Worm (Caenorhabditis elegans): ENCODE data around the gene R05D8.9.

ce11 chrV:2727101-2727500 is 40.3 kb downstream of the R05D8.9 start, which contains the start of gene str-13:
- TF ChIP-seq T20F7.1 (GFP tag; optimal IDR thresholded peaks at IDR 0.05) (no peak), jun-1 (tag; optimal IDR thresholded peaks at IDR 0.05) (no peak), daf-19 (GFP tag; conservative IDR thresholded peaks at IDR 0.05) (no peak), dpl-1 (GFP tag; optimal IDR thresholded peaks at IDR 0.05) (no peak), mdl-1 (tag; optimal IDR thresholded peaks at IDR 0.05) (no peak), pqm-1 (tag; optimal IDR thresholded peaks at IDR 0.05) (no peak), lir-3 (tag; optimal IDR thresholded peaks at IDR 0.05) (no peak), ceh-32 (tag; optimal IDR thresholded peaks at IDR 0.05; ENCODE audit: poor library complexity) (no peak), nhr-77 (tag; optimal IDR thresholded peaks at IDR 0.05) (no peak), unc-39 (tag; optimal IDR thresholded peaks at IDR 0.05) (no peak), egl-43 (GFP tag; IDR thresholded peaks at IDR 0.05) (no peak), lin-13 (GFP tag; optimal IDR thresholded peaks at IDR 0.05) (no peak), arid-1 (GFP tag; conservative IDR thresholded peaks at IDR 0.05) (no peak)

Measured in whole organism, L4 larva.